Fruit fly (Drosophila melanogaster) whole organism, prepupa: ENCODE measurements around the gene CG33493.

Source experiments
- CG10631 ChIP-seq: fragments of 200-800 bp; sonication (Bioruptor generic); optimal IDR thresholded peaks from 2 replicates; lab custom pipeline; 2016; ENCODE audit warnings: missing biosample characterization, missing genetic modification characterization
- CG10669 ChIP-seq: fragments of 200-800 bp; sonication (Bioruptor generic); optimal IDR thresholded peaks from 3 replicates; lab custom pipeline; 2018; ENCODE audit warnings: missing biosample characterization, mild to moderate bottlenecking, missing genetic modification characterization, moderate library complexity
- CG11294 ChIP-seq: fragments of 200-800 bp; sonication (Bioruptor generic); IDR thresholded peaks from 2 replicates; pipeline ENCODE4 v1.3.6; 2022; ENCODE audit warnings: missing biosample characterization, missing genetic modification characterization
- CG11762 ChIP-seq: fragments of 200-800 bp; sonication (Bioruptor generic); optimal IDR thresholded peaks from 3 replicates; lab custom pipeline; 2016; ENCODE audit warnings: missing biosample characterization, missing genetic modification characterization; ENCODE audit not compliant: insufficient read depth
- CG15336 ChIP-seq: fragments of 200-800 bp; sonication (Bioruptor generic); IDR thresholded peaks from 2 replicates; pipeline ENCODE4 v1.3.6; 2022; ENCODE audit warnings: missing biosample characterization, missing genetic modification characterization
- CG1621 ChIP-seq: fragments of 200-800 bp; sonication (Bioruptor generic); optimal IDR thresholded peaks from 3 replicates; lab custom pipeline; 2018; ENCODE audit warnings: missing biosample characterization, mild to moderate bottlenecking, missing genetic modification characterization
- CG16779 ChIP-seq: fragments of 200-800 bp; sonication (Bioruptor generic); optimal IDR thresholded peaks from 3 replicates; lab custom pipeline; 2017; ENCODE audit warnings: missing biosample characterization, mild to moderate bottlenecking, missing genetic modification characterization
- CG3032 ChIP-seq: fragments of 200-800 bp; optimal IDR thresholded peaks from 2 replicates; lab custom pipeline; 2019; ENCODE audit warnings: missing biosample characterization, mild to moderate bottlenecking, missing genetic modification characterization, moderate library complexity
- CG31627 ChIP-seq: fragments of 200-800 bp; sonication (Bioruptor generic); optimal IDR thresholded peaks from 3 replicates; lab custom pipeline; 2016; ENCODE audit warnings: missing biosample characterization, missing genetic modification characterization
- CG34406 ChIP-seq: fragments of 200-800 bp; sonication (Bioruptor generic); optimal IDR thresholded peaks from 3 replicates; lab custom pipeline; 2016; ENCODE audit warnings: missing biosample characterization, missing genetic modification characterization
- CG3919 ChIP-seq: fragments of 200-800 bp; sonication (Bioruptor generic); optimal IDR thresholded peaks from 3 replicates; lab custom pipeline; 2016; ENCODE audit warnings: missing biosample characterization, missing genetic modification characterization
- CG6163 ChIP-seq: fragments of 200-800 bp; sonication (Bioruptor generic); IDR thresholded peaks from 3 replicates; pipeline ENCODE4 v1.3.6; 2022; ENCODE audit warnings: missing biosample characterization, missing genetic modification characterization
- CG6276 ChIP-seq: fragments of 200-800 bp; sonication (Bioruptor generic); optimal IDR thresholded peaks from 2 replicates; lab custom pipeline; 2017; ENCODE audit warnings: missing biosample characterization, mild to moderate bottlenecking, missing genetic modification characterization
- CG6792 ChIP-seq: fragments of 200-800 bp; sonication (Bioruptor generic); optimal IDR thresholded peaks from 3 replicates; lab custom pipeline; 2016; ENCODE audit warnings: missing biosample characterization, missing genetic modification characterization
- CG6808 ChIP-seq: fragments of 200-800 bp; sonication (Bioruptor generic); optimal IDR thresholded peaks from 3 replicates; lab custom pipeline; 2017; ENCODE audit warnings: missing biosample characterization, missing genetic modification characterization, mild to moderate bottlenecking, moderate library complexity, missing genetic modification reagents
- CG6854 ChIP-seq: fragments of 200-800 bp; sonication (Bioruptor generic); optimal IDR thresholded peaks from 2 replicates; lab custom pipeline; 2017; ENCODE audit warnings: missing biosample characterization, mild to moderate bottlenecking, missing genetic modification characterization
- CG8119 ChIP-seq: fragments of 200-800 bp; sonication (Bioruptor generic); IDR thresholded peaks from 3 replicates; pipeline ENCODE4 v1.3.6; 2022; ENCODE audit warnings: missing biosample characterization, missing genetic modification characterization
- CG8319 ChIP-seq: fragments of 200-800 bp; sonication (Bioruptor generic); optimal IDR thresholded peaks from 3 replicates; lab custom pipeline; 2016; ENCODE audit warnings: missing biosample characterization, missing genetic modification characterization
- CG9139 ChIP-seq: fragments of 200-800 bp; sonication (Bioruptor generic); optimal IDR thresholded peaks from 3 replicates; lab custom pipeline; 2017; ENCODE audit warnings: missing biosample characterization, mild to moderate bottlenecking, missing genetic modification characterization
- Eip78C ChIP-seq: fragments of 200-800 bp; sonication (Bioruptor generic); peaks from one replicate; lab custom pipeline; 2016; ENCODE audit warnings: missing biosample characterization, missing genetic modification characterization
- Ets21C ChIP-seq: fragments of 200-800 bp; sonication (Bioruptor generic); optimal IDR thresholded peaks from 3 replicates; lab custom pipeline; 2016; ENCODE audit warnings: missing biosample characterization, missing genetic modification characterization
- Gug ChIP-seq: fragments of 200-800 bp; sonication (Bioruptor generic); IDR thresholded peaks from 2 replicates; pipeline ENCODE4 v1.3.6; 2022; ENCODE audit warnings: missing biosample characterization, missing genetic modification characterization
- Hr39 ChIP-seq: fragments of 200-800 bp; sonication (Bioruptor generic); optimal IDR thresholded peaks from 2 replicates; lab custom pipeline; 2016; ENCODE audit warnings: missing biosample characterization, missing genetic modification characterization
- Hr4 ChIP-seq: fragments of 200-800 bp; sonication (Bioruptor generic); optimal IDR thresholded peaks from 3 replicates; lab custom pipeline; 2016; ENCODE audit warnings: missing biosample characterization, missing genetic modification characterization
- Lpt ChIP-seq: fragments of 200-800 bp; sonication (Bioruptor generic); optimal IDR thresholded peaks from 3 replicates; lab custom pipeline; 2016; ENCODE audit warnings: missing biosample characterization, missing genetic modification characterization
- Smox ChIP-seq: fragments of 200-800 bp; sonication (Bioruptor generic); optimal IDR thresholded peaks from 3 replicates; lab custom pipeline; 2016; ENCODE audit warnings: missing biosample characterization, missing genetic modification characterization
- Sox102F ChIP-seq: fragments of 200-800 bp; sonication (Bioruptor generic); optimal IDR thresholded peaks from 2 replicates; lab custom pipeline; 2016; ENCODE audit warnings: missing biosample characterization, mild to moderate bottlenecking, missing genetic modification characterization
- Sox14 ChIP-seq: fragments of 200-800 bp; sonication (Bioruptor generic); optimal IDR thresholded peaks from 3 replicates; lab custom pipeline; 2016; ENCODE audit warnings: missing biosample characterization, missing genetic modification characterization
- Sox15 ChIP-seq: fragments of 200-800 bp; sonication (Bioruptor generic); optimal IDR thresholded peaks from 3 replicates; lab custom pipeline; 2016; ENCODE audit warnings: missing biosample characterization, missing genetic modification characterization
- acj6 ChIP-seq: fragments of 200-800 bp; sonication (Bioruptor generic); optimal IDR thresholded peaks from 3 replicates; lab custom pipeline; 2016; ENCODE audit warnings: missing biosample characterization, missing genetic modification characterization
- cyc ChIP-seq: fragments of 200-800 bp; sonication (Bioruptor generic); optimal IDR thresholded peaks from 3 replicates; lab custom pipeline; 2016; ENCODE audit warnings: missing biosample characterization, missing genetic modification characterization
- dac ChIP-seq: fragments of 200-800 bp; sonication (Bioruptor generic); optimal IDR thresholded peaks from 2 replicates; lab custom pipeline; 2017; ENCODE audit warnings: missing biosample characterization, mild to moderate bottlenecking, missing genetic modification characterization
- dsx ChIP-seq: fragments of 200-800 bp; optimal IDR thresholded peaks from 3 replicates; lab custom pipeline; 2019; ENCODE audit warnings: missing biosample characterization, mild to moderate bottlenecking, missing genetic modification characterization, moderate library complexity; ENCODE audit not compliant: poor library complexity, severe bottlenecking
- eg ChIP-seq: fragments of 200-800 bp; sonication (Bioruptor generic); IDR thresholded peaks from 3 replicates; pipeline ENCODE4 v1.3.6; 2022; ENCODE audit warnings: missing biosample characterization, missing genetic modification characterization
- esn ChIP-seq: fragments of 200-800 bp; sonication (Bioruptor generic); optimal IDR thresholded peaks from 2 replicates; lab custom pipeline; 2016; ENCODE audit warnings: missing biosample characterization, mild to moderate bottlenecking, missing genetic modification characterization, moderate library complexity
- fkh ChIP-seq: fragments of 200-800 bp; sonication (Bioruptor generic); optimal IDR thresholded peaks from 3 replicates; lab custom pipeline; 2017; ENCODE audit warnings: missing biosample characterization, mild to moderate bottlenecking, missing genetic modification characterization, moderate library complexity
- lz ChIP-seq: fragments of 200-800 bp; sonication (Bioruptor generic); optimal IDR thresholded peaks from 3 replicates; lab custom pipeline; 2016; ENCODE audit warnings: missing biosample characterization, missing genetic modification characterization
- net ChIP-seq: fragments of 200-800 bp; sonication (Bioruptor generic); optimal IDR thresholded peaks from 3 replicates; lab custom pipeline; 2016; ENCODE audit warnings: missing biosample characterization, missing genetic modification characterization
- pdm3 ChIP-seq: fragments of 200-800 bp; sonication (Bioruptor generic); optimal IDR thresholded peaks from 3 replicates; lab custom pipeline; 2016; ENCODE audit warnings: missing biosample characterization, missing genetic modification characterization
- salr ChIP-seq, 2 experiments: fragments of 200-800 bp; sonication (Bioruptor generic); optimal IDR thresholded peaks; 3 replicates each; lab custom pipeline; 2016 to 2018; ENCODE audit warnings: missing biosample characterization in 2 of 2, missing genetic modification characterization in 2 of 2, mild to moderate bottlenecking in 1 of 2
- svp ChIP-seq: fragments of 200-800 bp; sonication (Bioruptor generic); peaks from one replicate; lab custom pipeline; 2016; ENCODE audit warnings: missing biosample characterization, missing genetic modification characterization
- vri ChIP-seq: fragments of 200-800 bp; sonication (Bioruptor generic); optimal IDR thresholded peaks from 3 replicates; lab custom pipeline; 2016; ENCODE audit warnings: missing biosample characterization, mild to moderate bottlenecking, missing genetic modification characterization

The CG33493 gene

DNA sequence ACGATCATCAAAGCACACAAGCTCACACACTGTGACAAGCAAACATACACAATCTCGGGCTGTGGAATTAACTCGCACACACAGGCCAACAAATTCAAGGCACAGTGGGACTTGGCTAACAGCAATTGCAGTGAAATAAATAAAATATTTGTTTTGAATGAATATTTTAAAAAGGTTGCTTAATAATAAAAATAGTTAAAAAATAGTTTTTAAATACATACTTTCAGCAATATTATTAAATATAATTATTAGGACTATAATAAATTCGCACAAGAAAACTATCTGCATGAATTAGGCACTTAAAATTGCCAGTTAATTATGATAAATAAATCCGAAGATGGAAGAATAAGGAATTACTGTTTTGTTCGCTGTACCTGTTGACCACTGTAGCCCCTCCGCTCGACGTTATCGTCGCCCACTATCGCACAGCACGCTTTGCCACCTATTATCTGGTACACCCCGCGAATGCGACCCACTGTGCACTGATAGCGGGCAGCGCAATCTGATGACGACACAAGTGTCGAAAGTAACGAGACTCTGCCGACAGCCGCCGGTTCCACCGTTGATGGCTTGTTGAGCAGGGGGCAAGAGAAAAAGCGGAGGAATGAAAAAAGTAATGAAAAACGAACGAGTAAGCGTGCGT is 10.1 kb downstream of the CG33493 start (continued):
- TF ChIP-seq CG8319 (GFP tag; lab: Kevin White, UChicago) (peak; percentile 94), esn (GFP tag; lab: Kevin White, UChicago) (peak; percentile 97), Gug (GFP tag; lab: Robert Waterston, UW) (peak; percentile 96), Eip78C (peak; percentile 99), Sox14 (GFP tag; lab: Kevin White, UChicago) (peak; percentile 94), CG6163 (peak; percentile 94), dac (peak; percentile 96), svp (GFP tag; lab: Kevin White, UChicago) (peak; percentile 99), Hr4 (GFP tag; lab: Kevin White, UChicago) (peak; percentile 97), CG16779 (tag; lab: Kevin White, UChicago) (peak; percentile 96), eg (GFP tag; lab: Robert Waterston, UW) (peak; percentile 93), CG8119 (GFP tag; lab: Robert Waterston, UW) (peak; percentile 99), CG10669 (peak; percentile 92), CG10631 (GFP tag; lab: Kevin White, UChicago) (peak; percentile 98), pdm3 (peak; percentile 94), salr (GFP tag; optimal IDR thresholded peaks at IDR 0.05; lab: Kevin White, UChicago) (peak; percentile 70 to 99), CG1621 (tag; lab: Kevin White, UChicago) (peak; percentile 86), CG6808 (GFP tag; lab: Kevin White, UChicago) (peak; percentile 96), fkh (peak; percentile 92), Sox15 (peak; percentile 97), CG3032 (tag; lab: Kevin White, UChicago) (peak; percentile 95), CG34406 (GFP tag; lab: Kevin White, UChicago) (peak; percentile 99)

DNA sequence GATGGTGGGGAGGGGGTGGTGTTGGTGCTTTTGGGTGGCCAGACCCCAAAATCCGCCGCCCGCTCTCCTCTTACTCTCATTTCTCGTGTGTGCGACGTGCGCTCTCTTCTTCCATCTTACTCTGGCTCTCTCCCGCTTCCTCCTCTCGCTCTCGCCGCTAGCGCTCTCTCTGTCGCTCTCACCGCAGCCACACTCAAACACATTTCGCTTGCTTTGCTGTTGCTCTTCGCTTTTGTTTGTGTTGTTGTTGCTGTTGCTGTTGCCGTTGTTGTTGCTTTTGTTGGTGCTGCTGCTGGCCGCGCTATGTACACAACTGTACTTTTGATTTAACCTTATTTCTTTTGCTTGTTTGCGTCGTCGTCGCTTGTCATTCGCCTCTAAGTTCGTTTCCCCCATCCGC is 11.2 kb downstream of the CG33493 start:
- TF ChIP-seq CG11294 (GFP tag; lab: Robert Waterston, UW) (no peak), salr (GFP tag; optimal IDR thresholded peaks at IDR 0.05; lab: Kevin White, UChicago) (no peak), CG15336 (GFP tag; lab: Robert Waterston, UW) (peak; percentile 41; the same call in 1 of the 2 replicates), CG11762 (GFP tag; lab: Kevin White, UChicago) (no peak), Hr39 (GFP tag; lab: Kevin White, UChicago) (no peak), CG34406 (GFP tag; lab: Kevin White, UChicago) (peak; percentile 9), CG3919 (peak; percentile 15), CG9139 (GFP tag; lab: Kevin White, UChicago) (no peak), lz (GFP tag; lab: Kevin White, UChicago) (no peak), CG6854 (GFP tag; lab: Kevin White, UChicago) (no peak), esn (GFP tag; lab: Kevin White, UChicago) (peak; percentile 18), dsx (GFP tag; lab: Kevin White, UChicago) (no peak), net (GFP tag; lab: Kevin White, UChicago) (no peak), CG10669 (no peak), eg (GFP tag; lab: Robert Waterston, UW) (peak; percentile 67; the same call in 2 of the 3 replicates), CG6792 (GFP tag; lab: Kevin White, UChicago) (no peak), Eip78C (peak; percentile 56), CG6808 (GFP tag; lab: Kevin White, UChicago) (no peak), dac (no peak), acj6 (no peak), Smox (GFP tag; lab: Kevin White, UChicago) (no peak), svp (GFP tag; lab: Kevin White, UChicago) (peak; percentile 69), CG3032 (tag; lab: Kevin White, UChicago) (no peak), cyc (GFP tag; lab: Kevin White, UChicago) (no peak), pdm3 (no peak), CG8319 (GFP tag; lab: Kevin White, UChicago) (no peak), CG16779 (tag; lab: Kevin White, UChicago) (peak; percentile 0), Sox102F (GFP tag; lab: Kevin White, UChicago) (peak; percentile 36), CG8119 (GFP tag; lab: Robert Waterston, UW) (peak; percentile 39; the same call in 1 of the 3 replicates), Lpt (GFP tag; lab: Kevin White, UChicago) (peak; percentile 42), CG31627 (GFP tag; lab: Kevin White, UChicago) (no peak), CG1621 (tag; lab: Kevin White, UChicago) (no peak), CG6276 (GFP tag; lab: Kevin White, UChicago) (no peak), Ets21C (GFP tag; lab: Kevin White, UChicago) (no peak), fkh (peak; percentile 69), CG6163 (peak; percentile 63), Sox15 (no peak), vri (peak; percentile 29)
